Worm (Caenorhabditis elegans) whole organism, late embryonic: ENCODE data around the gene srg-57.

Experiments
- C08G9.2 ChIP-seq: sonication (generic microtip); optimal IDR thresholded peaks from 2 replicates; lab custom pipeline; 2016; ENCODE audit warnings: mild to moderate bottlenecking, missing genetic modification characterization, moderate library complexity, missing compliant biosample characterization
- T23F11.4 ChIP-seq: fragments of 200-800 bp; sonication (Bioruptor generic); optimal IDR thresholded peaks from 2 replicates; lab custom pipeline; 2018; ENCODE audit warnings: mild to moderate bottlenecking, missing genetic modification characterization, missing compliant biosample characterization
- Y22D7AL.16 ChIP-seq: sonication (generic microtip); optimal IDR thresholded peaks from 2 replicates; lab custom pipeline; 2016; ENCODE audit warnings: missing genetic modification characterization, missing compliant biosample characterization
- ceh-2 ChIP-seq: sonication (generic microtip); optimal IDR thresholded peaks from 2 replicates; lab custom pipeline; 2016; ENCODE audit warnings: missing genotype, missing genetic modification characterization, missing compliant biosample characterization
- ceh-22 ChIP-seq: sonication (generic microtip); optimal IDR thresholded peaks from 2 replicates; lab custom pipeline; 2017; ENCODE audit warnings: missing biosample characterization, missing genetic modification characterization
- ceh-24 ChIP-seq: sonication (generic microtip); optimal IDR thresholded peaks from 2 replicates; lab custom pipeline; 2016; ENCODE audit warnings: mild to moderate bottlenecking, missing genetic modification characterization, missing compliant biosample characterization
- ceh-45 ChIP-seq: fragments of 200-800 bp; sonication (Bioruptor generic); IDR thresholded peaks from 2 replicates; pipeline ENCODE4 v1.3.6; 2022; ENCODE audit warnings: missing genetic modification reagents, missing genetic modification characterization, missing compliant biosample characterization
- ceh-48 ChIP-seq: sonication (generic microtip); optimal IDR thresholded peaks from 2 replicates; lab custom pipeline; 2016; ENCODE audit warnings: missing genetic modification characterization, inconsistent platforms, missing compliant biosample characterization
- che-1 ChIP-seq: sonication (generic microtip); optimal IDR thresholded peaks from 2 replicates; lab custom pipeline; 2016; ENCODE audit warnings: mild to moderate bottlenecking, missing genetic modification characterization, missing compliant biosample characterization
- fax-1 ChIP-seq: sonication (generic microtip); optimal IDR thresholded peaks from 2 replicates; lab custom pipeline; 2016; ENCODE audit warnings: missing genotype, missing genetic modification characterization, missing compliant biosample characterization
- hlh-13 ChIP-seq: fragments of 200-800 bp; sonication (Bioruptor generic); optimal IDR thresholded peaks from 2 replicates; lab custom pipeline; 2018; ENCODE audit warnings: mild to moderate bottlenecking, missing genetic modification characterization, missing compliant biosample characterization
- hlh-15 ChIP-seq: sonication (generic microtip); optimal IDR thresholded peaks from 2 replicates; lab custom pipeline; 2016; ENCODE audit warnings: missing genetic modification characterization, missing compliant biosample characterization
- hlh-30 ChIP-seq: sonication (generic microtip); optimal IDR thresholded peaks from 2 replicates; lab custom pipeline; 2017; ENCODE audit warnings: antibody characterized with exemption, missing genetic modification characterization, missing compliant biosample characterization; ENCODE audit not compliant: insufficient read depth
- hlh-6 ChIP-seq: sonication (generic microtip); optimal IDR thresholded peaks from 2 replicates; lab custom pipeline; 2016; ENCODE audit warnings: missing genotype, missing genetic modification characterization, missing compliant biosample characterization
- hlh-8 ChIP-seq: sonication (generic microtip); optimal IDR thresholded peaks from 2 replicates; lab custom pipeline; 2016; ENCODE audit warnings: missing genotype, missing genetic modification characterization, missing compliant biosample characterization
- lim-6 ChIP-seq: sonication (generic microtip); optimal IDR thresholded peaks from 2 replicates; lab custom pipeline; 2016; ENCODE audit warnings: missing genetic modification characterization, missing compliant biosample characterization
- mec-3 ChIP-seq: sonication (generic microtip); optimal IDR thresholded peaks from 2 replicates; lab custom pipeline; 2016; ENCODE audit warnings: borderline replicate concordance, missing genetic modification characterization, missing compliant biosample characterization
- nfya-1 ChIP-seq: sonication (generic microtip); optimal IDR thresholded peaks from 2 replicates; lab custom pipeline; 2017; ENCODE audit warnings: missing genetic modification characterization, mild to moderate bottlenecking, missing compliant biosample characterization, antibody characterized with exemption, moderate library complexity
- nhr-11 ChIP-seq: fragments of 150-350 bp; optimal IDR thresholded peaks from 2 replicates; lab custom pipeline; 2014; ENCODE audit warnings: missing biosample characterization, missing genetic modification characterization
- nhr-232 ChIP-seq: sonication (generic microtip); optimal IDR thresholded peaks from 2 replicates; lab custom pipeline; 2016; ENCODE audit warnings: missing genetic modification characterization, missing compliant biosample characterization
- pax-1 ChIP-seq: fragments of 150-350 bp; optimal IDR thresholded peaks from 2 replicates; lab custom pipeline; 2014; ENCODE audit warnings: missing biosample characterization, missing genetic modification characterization
- pha-4 ChIP-seq: fragments of 150-350 bp; optimal IDR thresholded peaks from 2 replicates; lab custom pipeline; 2018; ENCODE audit warnings: missing biosample characterization, missing genetic modification reagents, missing genetic modification characterization
- pros-1 ChIP-seq: fragments of 150-350 bp; optimal IDR thresholded peaks from 2 replicates; lab custom pipeline; 2014; ENCODE audit warnings: missing biosample characterization, missing genetic modification reagents, missing genetic modification characterization
- sdc-2 ChIP-seq: sonication (generic microtip); optimal IDR thresholded peaks from 2 replicates; lab custom pipeline; 2016; ENCODE audit warnings: missing genotype, missing genetic modification characterization, missing compliant biosample characterization
- sox-4 ChIP-seq: sonication (generic microtip); optimal IDR thresholded peaks from 2 replicates; lab custom pipeline; 2017; ENCODE audit warnings: mild to moderate bottlenecking, missing genetic modification characterization, inconsistent platforms, missing compliant biosample characterization
- tbx-2 ChIP-seq: sonication (generic microtip); optimal IDR thresholded peaks from 2 replicates; lab custom pipeline; 2016; ENCODE audit warnings: missing genetic modification characterization, missing compliant biosample characterization
- tbx-7 ChIP-seq: sonication (generic microtip); optimal IDR thresholded peaks from 2 replicates; lab custom pipeline; 2016; ENCODE audit warnings: missing genotype, missing genetic modification characterization, missing compliant biosample characterization
- ttx-3 ChIP-seq: sonication (generic microtip); optimal IDR thresholded peaks from 2 replicates; lab custom pipeline; 2016; ENCODE audit warnings: missing genetic modification reagents, missing genetic modification characterization, missing compliant biosample characterization
- unc-42 ChIP-seq: sonication (generic microtip); optimal IDR thresholded peaks from 2 replicates; lab custom pipeline; 2016; ENCODE audit warnings: missing genotype, missing genetic modification characterization, missing compliant biosample characterization

The srg-57 gene

DNA sequence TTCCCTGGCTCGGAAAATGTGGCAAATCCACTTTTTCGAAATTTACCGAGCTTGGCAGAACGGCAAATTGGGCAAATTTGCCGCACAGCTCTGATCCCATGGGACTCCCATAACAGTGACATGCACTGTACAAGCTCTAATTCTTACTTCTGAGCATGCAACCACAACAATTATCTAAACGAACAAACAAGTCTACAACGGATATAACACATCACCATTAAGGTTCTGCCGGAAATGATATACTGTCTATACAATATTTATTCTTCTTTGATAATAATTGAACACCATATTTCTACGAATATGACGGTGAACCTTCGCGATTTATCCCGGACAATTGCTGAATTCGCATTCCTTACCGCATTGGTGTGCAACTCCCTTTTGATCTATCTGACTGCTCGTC, 6.0 kb downstream of the srg-57 start, which contains the start of gene str-33:
TSS of gene str-33 (plus strand) at position 301 of the 400 bp plus-strand sequence.
- TF ChIP-seq ceh-2 (tag; lab: Kevin White, UChicago) (no peak), nhr-232 (tag; lab: Kevin White, UChicago) (no peak), hlh-30 (tag; lab: Kevin White, UChicago) (no peak), tbx-2 (tag; lab: Kevin White, UChicago) (no peak), nhr-11 (tag; lab: Kevin White, UChicago) (no peak), tbx-7 (tag; lab: Kevin White, UChicago) (no peak)
- TF ChIP-seq, all 69 proteins: peak for 0

DNA sequence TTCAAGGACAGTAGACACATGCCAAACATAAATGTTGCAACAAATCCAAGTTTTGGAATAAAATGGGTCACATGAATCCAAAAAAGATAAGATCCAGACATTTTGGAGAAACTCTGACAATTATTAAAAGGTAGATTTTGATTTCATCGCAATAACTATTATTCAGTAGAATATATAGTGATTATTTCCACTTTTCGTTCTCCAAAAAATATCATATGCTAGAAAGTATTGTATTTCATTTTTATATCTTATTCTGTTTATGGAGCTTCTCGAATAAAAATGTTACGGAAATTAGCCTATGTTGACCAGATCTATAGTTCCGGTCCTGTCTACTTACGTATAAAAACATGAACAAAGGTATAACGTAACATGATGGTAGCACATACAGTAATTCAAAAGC, 7.2 kb downstream of the srg-57 start, which contains the start of gene str-13:
TSS of gene str-13 (minus strand) at position 101 of the 400 bp plus-strand sequence.
- TF ChIP-seq hlh-6 (tag; lab: Kevin White, UChicago) (no peak), pax-1 (tag; lab: Kevin White, UChicago) (no peak), ceh-45 (GFP tag; lab: Robert Waterston, UW) (no peak), hlh-13 (no peak), tbx-2 (tag; lab: Kevin White, UChicago) (no peak), T23F11.4 (GFP tag; lab: Kevin White, UChicago) (no peak), hlh-30 (tag; lab: Kevin White, UChicago) (no peak), che-1 (tag; lab: Kevin White, UChicago) (no peak), ceh-24 (tag; lab: Kevin White, UChicago) (no peak), ceh-48 (tag; lab: Kevin White, UChicago) (no peak), lim-6 (no peak), mec-3 (tag; lab: Kevin White, UChicago) (no peak), pha-4 (tag; lab: Kevin White, UChicago) (no peak)

DNA sequence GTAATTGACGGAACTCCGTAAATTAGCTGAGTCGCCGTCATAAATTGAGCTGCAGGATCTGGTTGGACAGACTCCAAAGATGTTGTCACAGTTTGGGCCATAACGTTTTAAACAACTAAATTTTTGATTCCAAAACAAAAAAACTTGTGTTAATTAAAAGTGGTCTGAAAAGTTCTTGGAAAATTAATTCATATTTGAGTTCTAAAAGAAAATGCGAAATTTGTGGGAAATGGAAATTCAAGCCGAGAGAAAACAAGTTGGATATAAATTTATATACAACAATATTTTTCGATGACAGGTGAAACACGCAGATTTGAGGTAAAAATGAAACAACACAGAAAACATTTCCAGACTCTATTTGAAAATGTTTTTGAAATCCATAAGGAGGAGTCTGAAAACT, 9.0 kb downstream of the srg-57 start, which contains the start of gene srg-59:
TSS of gene srg-59 (minus strand) at position 101 of the 400 bp plus-strand sequence.
- TF ChIP-seq pros-1 (tag; lab: Kevin White, UChicago) (no peak), unc-42 (tag; lab: Kevin White, UChicago) (no peak), hlh-13 (no peak), mec-3 (tag; lab: Kevin White, UChicago) (no peak), tbx-7 (tag; lab: Kevin White, UChicago) (no peak), nhr-11 (tag; lab: Kevin White, UChicago) (no peak), pax-1 (tag; lab: Kevin White, UChicago) (no peak)

DNA sequence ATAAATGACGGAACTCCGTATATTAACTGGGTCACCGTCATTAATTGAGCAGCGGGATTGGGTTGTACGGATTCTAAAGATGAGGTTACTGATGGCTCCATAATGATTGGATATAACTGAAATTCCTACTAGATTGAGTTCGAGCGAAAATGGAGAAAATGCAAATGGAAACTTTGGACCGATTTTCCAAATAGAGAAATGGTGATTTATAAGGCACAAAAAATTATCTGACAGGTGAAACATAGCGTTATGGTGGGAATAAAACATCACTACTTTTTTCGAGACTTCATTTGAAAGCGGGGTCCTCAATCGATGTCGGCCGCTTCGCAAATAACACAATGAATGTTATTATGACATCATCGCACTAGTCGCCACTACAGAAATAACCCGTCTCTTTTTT, 11.7 kb downstream of the srg-57 start, which contains the start of gene srg-60:
TSS of gene srg-60 (minus strand) at position 101 of the 400 bp plus-strand sequence.
- TF ChIP-seq hlh-15 (tag; lab: Kevin White, UChicago) = no peak
- TF ChIP-seq hlh-13 = no peak
- no peak for TF ChIP-seq ceh-22
- TF ChIP-seq ttx-3 = no peak
- no peak for TF ChIP-seq fax-1 (tag; lab: Kevin White, UChicago)
- TF ChIP-seq nfya-1 (tag; lab: Kevin White, UChicago) = no peak
- no peak for TF ChIP-seq pax-1 (tag; lab: Kevin White, UChicago)
- TF ChIP-seq sdc-2 = no peak
- TF ChIP-seq sox-4 = no peak
- TF ChIP-seq ceh-48 (tag; lab: Kevin White, UChicago) = no peak
- no peak for TF ChIP-seq ceh-24 (tag; lab: Kevin White, UChicago)

DNA sequence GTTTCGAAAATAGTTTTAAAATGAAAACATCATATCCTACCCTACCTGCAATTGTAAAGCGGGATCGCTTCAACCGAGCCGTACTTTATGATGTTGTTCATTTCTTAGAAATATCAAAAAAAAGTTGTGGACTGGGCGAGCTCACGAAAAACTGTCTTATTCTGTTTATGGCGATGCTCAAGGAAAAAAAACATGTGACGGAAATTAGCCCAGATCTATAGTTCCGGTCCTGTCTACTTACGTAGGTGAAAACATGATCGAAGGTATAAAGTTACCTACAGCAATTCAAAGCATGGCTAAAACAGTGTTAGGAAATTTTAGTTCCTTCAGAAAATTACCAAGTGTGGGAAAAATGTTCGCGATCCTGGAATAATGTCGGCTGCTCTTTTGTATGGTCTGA, 13.5 kb downstream of the srg-57 start, which contains the start of gene srt-27:
TSS of gene srt-27 (minus strand) at position 101 of the 400 bp plus-strand sequence.
- no peak for TF ChIP-seq T23F11.4 (GFP tag; lab: Kevin White, UChicago)
- TF ChIP-seq Y22D7AL.16 (tag; lab: Kevin White, UChicago) = no peak
- TF ChIP-seq hlh-8 = no peak

DNA sequence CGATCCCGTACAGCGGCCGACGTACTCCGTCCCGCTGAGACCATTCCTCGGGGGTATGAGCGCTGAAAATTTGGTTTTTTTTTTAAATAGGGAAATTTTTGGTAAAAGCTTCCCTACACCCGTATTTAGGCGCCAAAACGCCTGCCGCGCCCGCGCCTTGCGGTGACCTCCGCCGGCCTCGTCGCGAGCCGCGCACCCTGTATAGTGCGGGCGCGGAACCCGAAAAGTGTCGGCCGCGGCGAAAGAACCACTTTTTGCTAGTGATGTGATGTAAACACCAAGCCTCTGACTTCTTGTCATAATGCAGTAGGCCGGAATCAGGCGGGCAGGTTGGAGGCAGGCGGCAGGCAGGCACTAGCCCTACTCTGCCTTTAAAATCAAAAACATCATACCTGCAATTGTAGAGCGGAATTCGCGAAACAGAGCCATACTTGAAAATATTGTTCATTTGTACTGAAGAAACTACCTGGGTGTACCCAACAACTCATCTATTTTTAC, 15.5 kb downstream of the srg-57 start, which contains the start of gene srt-29:
TSS of gene srt-29 (minus strand) at position 448 of the 498 bp plus-strand sequence.
- no peak for TF ChIP-seq sox-4
- TF ChIP-seq C08G9.2 (tag; lab: Kevin White, UChicago) = peak; percentile 7
